Worm (Caenorhabditis elegans) whole organism, young adult: Measurements from ENCODE around the gene str-158.

Experiments used
- rcor-1 ChIP-seq: fragments of 200-800 bp; sonication (Bioruptor generic); IDR thresholded peaks from 2 replicates; pipeline ENCODE4 v1.3.6; 2022; ENCODE audit warnings: missing genetic modification reagents, missing genetic modification characterization, missing compliant biosample characterization
- sptf-2 ChIP-seq: fragments of 200-800 bp; sonication (Bioruptor generic); optimal IDR thresholded peaks from 2 replicates; lab custom pipeline; 2018; ENCODE audit warnings: mild to moderate bottlenecking, missing genetic modification characterization, missing compliant biosample characterization

DNA sequence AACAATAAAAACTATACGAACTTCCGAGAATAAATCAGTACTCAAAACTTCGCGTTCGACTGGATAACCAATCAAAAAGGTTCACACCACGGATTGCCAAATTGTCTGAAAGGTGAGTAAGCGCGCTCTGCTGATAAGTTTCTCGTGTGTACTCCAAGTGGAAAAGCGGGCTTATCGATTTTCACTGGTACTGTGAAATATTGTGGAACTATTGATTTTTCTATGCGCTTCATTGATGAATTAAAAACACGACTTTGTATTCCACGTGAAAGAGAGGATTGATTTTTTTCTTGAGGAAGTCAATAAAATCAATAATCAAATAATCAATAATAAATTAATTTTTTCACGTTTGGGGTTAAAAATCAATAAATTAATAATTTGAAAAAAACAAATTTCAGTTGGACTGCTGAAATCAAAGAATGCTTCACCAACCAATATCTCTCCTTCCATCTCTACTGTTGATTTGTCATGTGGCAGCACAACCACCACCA lies 12.2 kb upstream of the str-158 start, which contains the start of gene T08B6.4:
- TF ChIP-seq sptf-2 (GFP tag; lab: Kevin White, UChicago) = no peak
- no peak for TF ChIP-seq rcor-1 (GFP tag; lab: Robert Waterston, UW)
